Worm (Caenorhabditis elegans) whole organism, L3 larva: Measurements from ENCODE around the gene fbxa-116.

Experiments used
- R02D3.7 ChIP-seq: fragments of 150-350 bp; optimal IDR thresholded peaks from 2 replicates; lab custom pipeline; 2014; ENCODE audit warnings: missing biosample characterization, missing genetic modification characterization
- ZK546.5 ChIP-seq: sonication (generic microtip); optimal IDR thresholded peaks from 2 replicates; lab custom pipeline; 2017; ENCODE audit warnings: missing biosample characterization, missing genetic modification characterization
- aly-2 ChIP-seq: fragments of 150-350 bp; optimal IDR thresholded peaks from 2 replicates; lab custom pipeline; 2014; ENCODE audit warnings: missing biosample characterization, missing genetic modification characterization
- ama-1 ChIP-seq: fragments of 150-350 bp; optimal IDR thresholded peaks from 2 replicates; lab custom pipeline; 2018
- ceh-16 ChIP-seq: sonication (generic microtip); optimal IDR thresholded peaks from 2 replicates; lab custom pipeline; 2017; ENCODE audit warnings: missing biosample characterization, missing genetic modification characterization
- ceh-28 ChIP-seq: fragments of 150-350 bp; optimal IDR thresholded peaks from 2 replicates; lab custom pipeline; 2014; ENCODE audit warnings: missing biosample characterization, missing genetic modification reagents, missing genetic modification characterization
- ceh-9 ChIP-seq: sonication (generic microtip); optimal IDR thresholded peaks from 2 replicates; lab custom pipeline; 2018; ENCODE audit warnings: missing biosample characterization, missing genetic modification characterization
- daf-12 ChIP-seq: fragments of 150-350 bp; optimal IDR thresholded peaks from 2 replicates; lab custom pipeline; 2014; ENCODE audit warnings: missing biosample characterization, missing genetic modification reagents, missing genetic modification characterization
- egl-27 ChIP-seq: sonication (generic microtip); optimal IDR thresholded peaks from 4 replicates; lab custom pipeline; 2017; ENCODE audit warnings: missing biosample characterization, missing genetic modification reagents, missing genetic modification characterization
- egl-5 ChIP-seq: fragments of 150-350 bp; optimal IDR thresholded peaks from 2 replicates; lab custom pipeline; 2017; ENCODE audit warnings: missing biosample characterization, missing genetic modification reagents, missing genetic modification characterization, inconsistent platforms
- elt-1 ChIP-seq: fragments of 150-350 bp; optimal IDR thresholded peaks from 2 replicates; lab custom pipeline; 2014; ENCODE audit warnings: missing biosample characterization, missing genetic modification characterization
- elt-2 ChIP-seq: sonication (generic microtip); optimal IDR thresholded peaks from 2 replicates; lab custom pipeline; 2016; ENCODE audit warnings: missing genetic modification reagents, mild to moderate bottlenecking, missing genetic modification characterization, missing compliant biosample characterization
- elt-3 ChIP-seq, 3 experiments: fragments of 150-350 bp in 1 of 3; sonication (generic microtip) in 2 of 3; optimal IDR thresholded peaks; 2 replicates in 2 of 3; 4 replicates in 1 of 3; lab custom pipeline; 2014 to 2017; ENCODE audit warnings: missing biosample characterization in 3 of 3, missing genetic modification characterization in 3 of 3
- fkh-10 ChIP-seq: sonication (generic microtip); optimal IDR thresholded peaks from 2 replicates; lab custom pipeline; 2017; ENCODE audit warnings: missing biosample characterization, missing genetic modification reagents, missing genetic modification characterization
- fkh-2 ChIP-seq: fragments of 150-350 bp; optimal IDR thresholded peaks from 2 replicates; lab custom pipeline; 2014; ENCODE audit warnings: missing biosample characterization, missing genetic modification reagents, missing genetic modification characterization
- hmg-11 ChIP-seq: sonication (generic microtip); optimal IDR thresholded peaks from 2 replicates; lab custom pipeline; 2016; ENCODE audit warnings: missing genetic modification characterization, missing compliant biosample characterization
- jun-1 ChIP-seq: fragments of 150-350 bp; optimal IDR thresholded peaks from 2 replicates; lab custom pipeline; 2014; ENCODE audit warnings: missing biosample characterization, missing genetic modification reagents, missing genetic modification characterization
- lin-39 ChIP-seq: fragments of 150-350 bp; optimal IDR thresholded peaks from 2 replicates; lab custom pipeline; 2018; ENCODE audit warnings: missing biosample characterization, missing genetic modification reagents, missing genetic modification characterization
- lsy-12 ChIP-seq: sonication (generic microtip); optimal IDR thresholded peaks from 2 replicates; lab custom pipeline; 2016; ENCODE audit warnings: mild to moderate bottlenecking, missing genetic modification characterization, missing compliant biosample characterization
- nhr-11 ChIP-seq: fragments of 150-350 bp; optimal IDR thresholded peaks from 2 replicates; lab custom pipeline; 2014; ENCODE audit warnings: missing biosample characterization, missing genetic modification characterization
- nhr-12 ChIP-seq: fragments of 150-350 bp; optimal IDR thresholded peaks from 2 replicates; lab custom pipeline; 2014; ENCODE audit warnings: missing biosample characterization, missing genetic modification characterization
- nhr-23 ChIP-seq: fragments of 150-350 bp; optimal IDR thresholded peaks from 2 replicates; lab custom pipeline; 2014; ENCODE audit warnings: missing biosample characterization, missing genetic modification reagents, missing genetic modification characterization
- nhr-237 ChIP-seq: fragments of 150-350 bp; optimal IDR thresholded peaks from 2 replicates; lab custom pipeline; 2014; ENCODE audit warnings: missing biosample characterization, missing genetic modification characterization
- nhr-25 ChIP-seq: sonication (generic microtip); optimal IDR thresholded peaks from 2 replicates; lab custom pipeline; 2017; ENCODE audit warnings: missing biosample characterization, missing genetic modification characterization
- nhr-28 ChIP-seq: fragments of 150-350 bp; optimal IDR thresholded peaks from 2 replicates; lab custom pipeline; 2014; ENCODE audit warnings: missing biosample characterization, missing genetic modification characterization
- nhr-67 ChIP-seq: fragments of 150-350 bp; optimal IDR thresholded peaks from 2 replicates; lab custom pipeline; 2014; ENCODE audit warnings: missing biosample characterization, missing genetic modification characterization
- nhr-76 ChIP-seq: fragments of 150-350 bp; sonication (generic microtip); optimal IDR thresholded peaks from 5 replicates; lab custom pipeline; 2014; ENCODE audit warnings: missing biosample characterization, missing genetic modification characterization
- nhr-77 ChIP-seq: fragments of 150-350 bp; optimal IDR thresholded peaks from 2 replicates; lab custom pipeline; 2014; ENCODE audit warnings: missing biosample characterization, missing genetic modification characterization
- pha-4 ChIP-seq: fragments of 150-350 bp; optimal IDR thresholded peaks from 2 replicates; lab custom pipeline; 2014; ENCODE audit warnings: missing biosample characterization, missing genetic modification reagents, missing genetic modification characterization
- pqm-1 ChIP-seq: fragments of 150-350 bp; optimal IDR thresholded peaks from 2 replicates; lab custom pipeline; 2017; ENCODE audit warnings: missing biosample characterization, missing genetic modification characterization, inconsistent platforms
- sea-2 ChIP-seq: fragments of 150-350 bp; sonication (generic microtip); optimal IDR thresholded peaks from 4 replicates; lab custom pipeline; 2014; ENCODE audit warnings: missing biosample characterization, missing genetic modification reagents, missing genetic modification characterization
- skn-1 ChIP-seq: fragments of 150-350 bp; optimal IDR thresholded peaks from 2 replicates; lab custom pipeline; 2014; ENCODE audit warnings: missing biosample characterization, missing genetic modification characterization
- snpc-4 ChIP-seq: fragments of 150-350 bp; optimal IDR thresholded peaks from 2 replicates; lab custom pipeline; 2014; ENCODE audit warnings: missing biosample characterization, missing genetic modification characterization
- tbx-2 ChIP-seq: sonication (generic microtip); optimal IDR thresholded peaks from 2 replicates; lab custom pipeline; 2016; ENCODE audit warnings: mild to moderate bottlenecking, missing genetic modification characterization, missing compliant biosample characterization
- unc-62 ChIP-seq: fragments of 150-350 bp; sonication (generic microtip); optimal IDR thresholded peaks from 4 replicates; lab custom pipeline; 2014; ENCODE audit warnings: missing biosample characterization, missing genetic modification reagents, missing genetic modification characterization
- zag-1 ChIP-seq: fragments of 150-350 bp; optimal IDR thresholded peaks from 2 replicates; lab custom pipeline; 2014; ENCODE audit warnings: missing biosample characterization, missing genetic modification characterization
- ztf-11 ChIP-seq: fragments of 150-350 bp; optimal IDR thresholded peaks from 2 replicates; lab custom pipeline; 2014; ENCODE audit warnings: missing biosample characterization, missing genetic modification characterization
- ztf-4 ChIP-seq: fragments of 150-350 bp; optimal IDR thresholded peaks from 2 replicates; lab custom pipeline; 2014; ENCODE audit warnings: missing biosample characterization, missing genetic modification characterization

fbxa-116 gene

ce11 chrV:20220604-20221003, 31.9 kb upstream of the fbxa-116 start:
- TF ChIP-seq lin-39, result no peak
- TF ChIP-seq jun-1 (tag; lab: Kevin White, UChicago), result no peak
- TF ChIP-seq sea-2 (GFP tag; lab: Kevin White, UChicago), result no peak
- TF ChIP-seq ZK546.5 (tag; lab: Kevin White, UChicago), result no peak
- no peak for TF ChIP-seq elt-1 (tag; lab: Kevin White, UChicago)
- no peak for TF ChIP-seq nhr-12 (tag; lab: Kevin White, UChicago)
- no peak for TF ChIP-seq elt-2 (tag; lab: Kevin White, UChicago)
- TF ChIP-seq elt-3 (tag; optimal IDR thresholded peaks at IDR 0.05; lab: Kevin White, UChicago), result no peak
- TF ChIP-seq hmg-11 (tag; lab: Kevin White, UChicago), result no peak
- TF ChIP-seq ztf-4 (tag; lab: Kevin White, UChicago), result no peak
- no peak for TF ChIP-seq unc-62 (GFP tag; lab: Kevin White, UChicago)
- TF ChIP-seq nhr-28 (tag; lab: Kevin White, UChicago), result no peak
- TF ChIP-seq nhr-23 (tag; lab: Kevin White, UChicago), result no peak
- no peak for TF ChIP-seq egl-5 (tag; lab: Kevin White, UChicago)
- no peak for TF ChIP-seq snpc-4 (tag; lab: Kevin White, UChicago)
- TF ChIP-seq egl-27 (tag; lab: Kevin White, UChicago), result no peak
- TF ChIP-seq ztf-11 (tag; lab: Kevin White, UChicago), result no peak
- TF ChIP-seq R02D3.7 (tag; lab: Kevin White, UChicago), result no peak

ce11 chrV:20215197-20215596, 26.5 kb upstream of the fbxa-116 start, which contains the start of gene Y113G7B.11:
Gene Y113G7B.11, minus strand, starts transcription at chrV:20215297.
- TF ChIP-seq elt-2 (tag; lab: Kevin White, UChicago) (no peak), skn-1 (no peak), unc-62 (GFP tag; lab: Kevin White, UChicago) (no peak), elt-3 (tag; optimal IDR thresholded peaks at IDR 0.05; lab: Kevin White, UChicago) (no peak), nhr-23 (tag; lab: Kevin White, UChicago) (no peak), daf-12 (tag; lab: Kevin White, UChicago) (no peak), snpc-4 (tag; lab: Kevin White, UChicago) (no peak), nhr-237 (tag; lab: Kevin White, UChicago) (no peak)

ce11 chrV:20213097-20213496, 24.4 kb upstream of the fbxa-116 start:
- TF ChIP-seq elt-2 (tag; lab: Kevin White, UChicago), result peak; percentile 66
- no peak for TF ChIP-seq nhr-67 (tag; lab: Kevin White, UChicago)
- TF ChIP-seq pha-4 (tag; lab: Kevin White, UChicago), result peak; percentile 12
- TF ChIP-seq nhr-23 (tag; lab: Kevin White, UChicago), result no peak
- TF ChIP-seq nhr-77 (tag; lab: Kevin White, UChicago), result no peak
- peak; percentile 47 for TF ChIP-seq pqm-1

ce11 chrV:20212584-20212983, 23.9 kb upstream of the fbxa-116 start, which contains the start of gene Y113G7B.12:
Gene Y113G7B.12, minus strand, starts transcription at chrV:20212684.
- TF ChIP-seq ama-1 (lab: Kevin White, UChicago), result no peak
- TF ChIP-seq ztf-4 (tag; lab: Kevin White, UChicago), result no peak
- no peak for TF ChIP-seq elt-3 (tag; optimal IDR thresholded peaks at IDR 0.05; lab: Kevin White, UChicago)
- TF ChIP-seq egl-5 (tag; lab: Kevin White, UChicago), result no peak
- no peak for TF ChIP-seq ceh-9 (tag; lab: Kevin White, UChicago)
- TF ChIP-seq ceh-16, result no peak
- TF ChIP-seq nhr-67 (tag; lab: Kevin White, UChicago), result no peak
- no peak for TF ChIP-seq ceh-28 (tag; lab: Kevin White, UChicago)
- TF ChIP-seq nhr-11, result no peak
- no peak for TF ChIP-seq lsy-12 (tag; lab: Kevin White, UChicago)
- no peak for TF ChIP-seq nhr-25 (tag; lab: Kevin White, UChicago)
- no peak for TF ChIP-seq tbx-2
- no peak for TF ChIP-seq unc-62 (GFP tag; lab: Kevin White, UChicago)
- TF ChIP-seq aly-2 (tag; lab: Kevin White, UChicago), result no peak
- TF ChIP-seq fkh-2 (tag; lab: Kevin White, UChicago), result no peak

- TF ChIP-seq snpc-4 (tag; lab: Kevin White, UChicago) (no peak), ztf-11 (tag; lab: Kevin White, UChicago) (no peak), aly-2 (tag; lab: Kevin White, UChicago) (no peak), tbx-2 (no peak), fkh-10 (GFP tag; lab: Kevin White, UChicago) (no peak), ama-1 (lab: Kevin White, UChicago) (no peak), nhr-76 (no peak), zag-1 (no peak), fkh-2 (tag; lab: Kevin White, UChicago) (no peak), nhr-25 (tag; lab: Kevin White, UChicago) (no peak), sea-2 (GFP tag; lab: Kevin White, UChicago) (no peak)
- TF ChIP-seq, all 47 proteins: peak for 0
These were observed 17.4 kb upstream of the fbxa-116 start, which contains the start of the genes fbxb-59 and srbc-34 for ce11 chrV:20206086-20206485. Gene fbxb-59, minus strand, starts transcription at chrV:20206186. Gene srbc-34, plus strand, starts transcription at chrV:20206318.
